Worm (Caenorhabditis elegans) whole organism, L4/young adult: ENCODE measurements around the gene ZK105.11.
"Not testable (repeated sequence)": the region's sequence is repeated elsewhere in the genome, so short reads cannot be mapped to it uniquely, and the experiment has no call there.

Experiments
- W03F9.2 ChIP-seq: fragments of 150-350 bp; optimal IDR thresholded peaks from 2 replicates; lab custom pipeline; 2014; ENCODE audit warnings: missing biosample characterization, missing genetic modification characterization
- dao-5 ChIP-seq: sonication (generic microtip); optimal IDR thresholded peaks from 2 replicates; lab custom pipeline; 2016; ENCODE audit warnings: missing genotype, missing genetic modification characterization, moderate library complexity, missing compliant biosample characterization
- him-1 ChIP-seq: sonication (generic microtip); optimal IDR thresholded peaks from 2 replicates; lab custom pipeline; 2016; ENCODE audit warnings: missing genotype, missing genetic modification reagents, missing genetic modification characterization, missing compliant biosample characterization

DNA sequence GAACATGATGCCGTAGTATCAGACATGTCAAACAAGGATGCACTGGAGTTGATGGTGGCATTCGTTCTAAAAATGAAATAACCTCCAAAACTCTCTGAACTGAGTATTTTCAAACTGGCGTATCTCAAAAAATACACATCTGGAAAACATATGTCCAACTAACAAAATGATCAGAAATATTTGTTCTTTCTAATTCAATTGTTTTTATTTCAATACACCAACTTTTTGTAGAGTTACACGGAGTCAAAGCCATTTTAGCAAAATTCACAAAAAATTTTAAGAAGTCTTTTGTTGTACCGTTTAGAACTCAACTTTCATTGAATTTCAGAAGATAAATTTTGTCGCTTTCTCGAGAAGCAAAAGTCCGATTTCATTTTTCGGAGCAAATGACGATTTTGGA, 4.9 kb downstream of the ZK105.11 start, which contains the start of gene srsx-40:
- not testable (repeated sequence) for TF ChIP-seq him-1, dao-5, W03F9.2 (tag; lab: Kevin White, UChicago)
